Fruit fly (Drosophila melanogaster): Measurements from ENCODE around the gene Arts.

Gene Arts

dm6 chr3L:16640509-16641068 is 37.9 kb downstream of the Arts start (continued):
- peak in 1 of 2 experiments; percentile 8 for TF ChIP-seq tll (GFP tag; optimal IDR thresholded peaks at IDR 0.05)
- peak; percentile 66 for TF ChIP-seq Kr (GFP tag; optimal IDR thresholded peaks at IDR 0.05)
- no peak for TF ChIP-seq run (tag; optimal IDR thresholded peaks at IDR 0.05)
- no peak for TF ChIP-seq CG17912 (GFP tag; optimal IDR thresholded peaks at IDR 0.05)
- TF ChIP-seq CG1647 (GFP tag; optimal IDR thresholded peaks at IDR 0.05) = no peak
- no peak for TF ChIP-seq CG4282 (GFP tag; optimal IDR thresholded peaks at IDR 0.05)
- TF ChIP-seq CG1602 (GFP tag; optimal IDR thresholded peaks at IDR 0.05) = no peak
- TF ChIP-seq sisA (GFP tag; IDR thresholded peaks at IDR 0.05) = no peak
- TF ChIP-seq CG13296 (GFP tag; optimal IDR thresholded peaks at IDR 0.05) = no peak
- no peak for TF ChIP-seq Lim3 (GFP tag; IDR thresholded peaks at IDR 0.05)
- peak; percentile 22 for TF ChIP-seq CG7839 (tag; optimal IDR thresholded peaks at IDR 0.05)
- no peak for TF ChIP-seq Ssrp (tag; optimal IDR thresholded peaks at IDR 0.05)
- no peak for TF ChIP-seq CrebB (tag; optimal IDR thresholded peaks at IDR 0.05)
- TF ChIP-seq CG15073 (GFP tag; optimal IDR thresholded peaks at IDR 0.05) = no peak
- no peak for TF ChIP-seq CG6765 (GFP tag; optimal IDR thresholded peaks at IDR 0.05)
- TF ChIP-seq CG11695 (GFP tag; IDR thresholded peaks at IDR 0.05) = no peak
- TF ChIP-seq prd (optimal IDR thresholded peaks at IDR 0.05) = no peak
- no peak for TF ChIP-seq prd (GFP tag; IDR thresholded peaks at IDR 0.05)
- no peak for TF ChIP-seq CG4404 (GFP tag; IDR thresholded peaks at IDR 0.05)
- TF ChIP-seq HLH54F (GFP tag; optimal IDR thresholded peaks at IDR 0.05) = no peak
- no peak for TF ChIP-seq h (optimal IDR thresholded peaks at IDR 0.05)
- no peak for TF ChIP-seq CG18476 (GFP tag; optimal IDR thresholded peaks at IDR 0.05)
- no peak for TF ChIP-seq H15 (GFP tag; IDR thresholded peaks at IDR 0.05)
- TF ChIP-seq CG7786 (GFP tag; optimal IDR thresholded peaks at IDR 0.05) = no peak
- TF ChIP-seq Sry-β (GFP tag; optimal IDR thresholded peaks at IDR 0.05) = no peak
- 0 out of 3 replicates have a peak, but pooled peaks have one; percentile 19 for TF ChIP-seq ci (GFP tag; IDR thresholded peaks at IDR 0.05)
- peak; percentile 65 for TF ChIP-seq CG14710 (tag; optimal IDR thresholded peaks at IDR 0.05)
- no peak for TF ChIP-seq sob (GFP tag; IDR thresholded peaks at IDR 0.05)
- no peak for TF ChIP-seq CG14441 (GFP tag; IDR thresholded peaks at IDR 0.05)
- TF ChIP-seq CG9932 (GFP tag; IDR thresholded peaks at IDR 0.05) = no peak
- no peak for TF ChIP-seq Jarid2 (GFP tag; optimal IDR thresholded peaks at IDR 0.05)
- no peak for TF ChIP-seq hbn (GFP tag; IDR thresholded peaks at IDR 0.05; ENCODE audit: partially characterized antibody)
- no peak for TF ChIP-seq ttk (GFP tag; IDR thresholded peaks at IDR 0.05)
- TF ChIP-seq inv (GFP tag; IDR thresholded peaks at IDR 0.05; ENCODE audit: partially characterized antibody) = no peak
- TF ChIP-seq rib (GFP tag; IDR thresholded peaks at IDR 0.05) = no peak
- TF ChIP-seq E2f2 (GFP tag; IDR thresholded peaks at IDR 0.05) = no peak
- peak; percentile 60 for TF ChIP-seq lab (GFP tag; optimal IDR thresholded peaks at IDR 0.05)
- TF ChIP-seq zf30C (GFP tag; optimal IDR thresholded peaks at IDR 0.05) = no peak
- TF ChIP-seq sens (GFP tag) = peak; percentile 89
- TF ChIP-seq Ets97D (GFP tag; optimal IDR thresholded peaks at IDR 0.05) = no peak
- peak; percentile 53 for TF ChIP-seq CG8359 (GFP tag; optimal IDR thresholded peaks at IDR 0.05; ENCODE audit: borderline replicate concordance)
- TF ChIP-seq Hand (GFP tag; optimal IDR thresholded peaks at IDR 0.05) = no peak
- TF ChIP-seq ATbp (GFP tag; optimal IDR thresholded peaks at IDR 0.05) = peak; percentile 82
- no peak for TF ChIP-seq Lpt (GFP tag; optimal IDR thresholded peaks at IDR 0.05)
- no peak for TF ChIP-seq HHEX (GFP tag; optimal IDR thresholded peaks at IDR 0.05)
- peak; percentile 67 for TF ChIP-seq gem (tag; optimal IDR thresholded peaks at IDR 0.05)
- TF ChIP-seq Optix (GFP tag; IDR thresholded peaks at IDR 0.05) = no peak
- peak; percentile 33 for TF ChIP-seq CG8290 (GFP tag; optimal IDR thresholded peaks at IDR 0.05)
- no peak for TF ChIP-seq CG8290 (tag; optimal IDR thresholded peaks at IDR 0.05)
- peak; percentile 53 for TF ChIP-seq fd64A (GFP tag; optimal IDR thresholded peaks at IDR 0.05)
- TF ChIP-seq kah (GFP tag; optimal IDR thresholded peaks at IDR 0.05) = no peak
- no peak for TF ChIP-seq emc (GFP tag; optimal IDR thresholded peaks at IDR 0.05)

Measured in whole organism, embryonic.